Worm (Caenorhabditis elegans) whole organism, L2 larva: ENCODE results near the gene pals-27.
A peak's percentile ranks its signal among the peaks of the same experiment; 100 is the strongest.

Experiments used
- C34F6.9 ChIP-seq: fragments of 150-350 bp; optimal IDR thresholded peaks from 2 replicates; lab custom pipeline; 2014; ENCODE audit warnings: missing biosample characterization, missing genetic modification characterization
- F13H6.1 ChIP-seq: sonication (generic microtip); optimal IDR thresholded peaks from 2 replicates; lab custom pipeline; 2016; ENCODE audit warnings: missing genetic modification characterization, missing compliant biosample characterization
- R02D3.7 ChIP-seq: fragments of 150-350 bp; optimal IDR thresholded peaks from 2 replicates; lab custom pipeline; 2014; ENCODE audit warnings: missing biosample characterization, missing genetic modification characterization
- Y55F3AM.14 ChIP-seq: fragments of 200-800 bp; sonication (Bioruptor generic); optimal IDR thresholded peaks from 2 replicates; lab custom pipeline; 2018; ENCODE audit warnings: mild to moderate bottlenecking, missing genetic modification characterization, missing compliant biosample characterization
- alr-1 ChIP-seq: fragments of 150-350 bp; optimal IDR thresholded peaks from 2 replicates; lab custom pipeline; 2014; ENCODE audit warnings: missing biosample characterization, missing genetic modification characterization
- aly-2 ChIP-seq: fragments of 150-350 bp; optimal IDR thresholded peaks from 2 replicates; lab custom pipeline; 2014; ENCODE audit warnings: missing biosample characterization, missing genetic modification characterization
- ama-1 ChIP-seq: fragments of 150-350 bp; optimal IDR thresholded peaks from 2 replicates; lab custom pipeline; 2018; ENCODE audit warnings: inconsistent platforms
- ceh-16 ChIP-seq: fragments of 150-350 bp; optimal IDR thresholded peaks from 2 replicates; lab custom pipeline; 2014; ENCODE audit warnings: missing biosample characterization, missing genetic modification characterization
- ceh-82 ChIP-seq: fragments of 150-350 bp; optimal IDR thresholded peaks from 2 replicates; lab custom pipeline; 2014; ENCODE audit warnings: missing biosample characterization, missing genetic modification characterization
- crh-2 ChIP-seq: sonication (generic microtip); optimal IDR thresholded peaks from 2 replicates; lab custom pipeline; 2017; ENCODE audit warnings: missing biosample characterization, missing genetic modification characterization
- dmd-4 ChIP-seq: sonication (generic microtip); optimal IDR thresholded peaks from 2 replicates; lab custom pipeline; 2017; ENCODE audit warnings: missing biosample characterization, missing genetic modification characterization
- egl-27 ChIP-seq: sonication (generic microtip); optimal IDR thresholded peaks from 3 replicates; lab custom pipeline; 2017; ENCODE audit warnings: missing biosample characterization, missing genetic modification reagents, missing genetic modification characterization
- elt-1 ChIP-seq: fragments of 150-350 bp; optimal IDR thresholded peaks from 2 replicates; lab custom pipeline; 2014; ENCODE audit warnings: missing biosample characterization, missing genetic modification characterization
- elt-3 ChIP-seq: sonication (generic microtip); optimal IDR thresholded peaks from 2 replicates; lab custom pipeline; 2017; ENCODE audit warnings: missing biosample characterization, missing genetic modification characterization
- fos-1 ChIP-seq: fragments of 150-350 bp; optimal IDR thresholded peaks from 2 replicates; lab custom pipeline; 2014; ENCODE audit warnings: missing biosample characterization, missing genetic modification characterization
- gmeb-1 ChIP-seq: fragments of 150-350 bp; optimal IDR thresholded peaks from 2 replicates; lab custom pipeline; 2014; ENCODE audit warnings: missing biosample characterization, missing genetic modification characterization
- lin-11 ChIP-seq: fragments of 150-350 bp; sonication (generic microtip); optimal IDR thresholded peaks from 2 replicates; lab custom pipeline; 2014; ENCODE audit warnings: missing biosample characterization, missing genetic modification characterization, inconsistent platforms, mixed read lengths
- lin-13 ChIP-seq: fragments of 150-350 bp; optimal IDR thresholded peaks from 2 replicates; lab custom pipeline; 2014; ENCODE audit warnings: missing biosample characterization, missing genetic modification reagents, missing genetic modification characterization
- lsy-2 ChIP-seq, 2 experiments: fragments of 150-350 bp in 1 of 2; sonication (generic microtip) in 1 of 2; optimal IDR thresholded peaks; 2 replicates each; lab custom pipeline; 2014 to 2017; ENCODE audit warnings: missing biosample characterization in 2 of 2, missing genetic modification characterization in 2 of 2
- mab-5 ChIP-seq: fragments of 150-350 bp; optimal IDR thresholded peaks from 2 replicates; lab custom pipeline; 2014; ENCODE audit warnings: missing biosample characterization, missing genetic modification characterization
- mbf-1 ChIP-seq: sonication (generic microtip); optimal IDR thresholded peaks from 2 replicates; lab custom pipeline; 2017; ENCODE audit warnings: missing biosample characterization, missing genetic modification characterization
- mdl-1 ChIP-seq, 2 experiments: fragments of 150-350 bp in 1 of 2; sonication (generic microtip) in 1 of 2; optimal IDR thresholded peaks; 2 replicates each; lab custom pipeline; 2017; ENCODE audit warnings: missing biosample characterization in 2 of 2, missing genetic modification characterization in 2 of 2
- nhr-10 ChIP-seq: sonication (generic microtip); optimal IDR thresholded peaks from 2 replicates; lab custom pipeline; 2017; ENCODE audit warnings: missing biosample characterization, missing genetic modification characterization
- nhr-12 ChIP-seq: fragments of 150-350 bp; optimal IDR thresholded peaks from 2 replicates; lab custom pipeline; 2014; ENCODE audit warnings: missing biosample characterization, missing genetic modification characterization
- nhr-129 ChIP-seq: fragments of 150-350 bp; optimal IDR thresholded peaks from 2 replicates; lab custom pipeline; 2014; ENCODE audit warnings: missing biosample characterization, missing genetic modification characterization
- nhr-21 ChIP-seq: fragments of 150-350 bp; optimal IDR thresholded peaks from 2 replicates; lab custom pipeline; 2014; ENCODE audit warnings: missing biosample characterization, missing genetic modification characterization
- nhr-23 ChIP-seq: fragments of 150-350 bp; optimal IDR thresholded peaks from 2 replicates; lab custom pipeline; 2014; ENCODE audit warnings: missing biosample characterization, missing genetic modification reagents, missing genetic modification characterization
- nhr-25 ChIP-seq: fragments of 150-350 bp; sonication (generic microtip); optimal IDR thresholded peaks from 3 replicates; lab custom pipeline; 2014; ENCODE audit warnings: missing biosample characterization, missing genetic modification characterization
- nhr-6 ChIP-seq: fragments of 150-350 bp; optimal IDR thresholded peaks from 2 replicates; lab custom pipeline; 2014; ENCODE audit warnings: missing biosample characterization, missing genetic modification characterization
- nhr-77 ChIP-seq: fragments of 150-350 bp; optimal IDR thresholded peaks from 2 replicates; lab custom pipeline; 2014; ENCODE audit warnings: missing biosample characterization, missing genetic modification characterization
- peb-1 ChIP-seq: fragments of 150-350 bp; optimal IDR thresholded peaks from 2 replicates; lab custom pipeline; 2014; ENCODE audit warnings: missing biosample characterization, missing genetic modification characterization
- sem-4 ChIP-seq: fragments of 150-350 bp; optimal IDR thresholded peaks from 2 replicates; lab custom pipeline; 2014; ENCODE audit warnings: missing biosample characterization, missing genetic modification reagents, missing genetic modification characterization
- skn-1 ChIP-seq: sonication (generic microtip); optimal IDR thresholded peaks from 2 replicates; lab custom pipeline; 2017; ENCODE audit warnings: missing biosample characterization, missing genetic modification characterization
- sma-3 ChIP-seq: sonication (generic microtip); optimal IDR thresholded peaks from 2 replicates; lab custom pipeline; 2016; ENCODE audit warnings: missing genetic modification reagents, missing genetic modification characterization, missing compliant biosample characterization
- snpc-4 ChIP-seq: fragments of 150-350 bp; optimal IDR thresholded peaks from 2 replicates; lab custom pipeline; 2014; ENCODE audit warnings: missing biosample characterization, missing genetic modification characterization
- unc-39 ChIP-seq: fragments of 150-350 bp; optimal IDR thresholded peaks from 2 replicates; lab custom pipeline; 2014; ENCODE audit warnings: missing biosample characterization, missing genetic modification characterization
- unc-55 ChIP-seq: fragments of 150-350 bp; sonication (generic microtip); optimal IDR thresholded peaks from 3 replicates; lab custom pipeline; 2014; ENCODE audit warnings: missing biosample characterization, missing genetic modification reagents, missing genetic modification characterization
- unc-62 ChIP-seq: fragments of 150-350 bp; optimal IDR thresholded peaks from 2 replicates; lab custom pipeline; 2014; ENCODE audit warnings: missing biosample characterization, missing genetic modification reagents, missing genetic modification characterization
- zag-1 ChIP-seq: fragments of 150-350 bp; optimal IDR thresholded peaks from 2 replicates; lab custom pipeline; 2014; ENCODE audit warnings: missing biosample characterization, missing genetic modification characterization
- ztf-1 ChIP-seq: fragments of 200-800 bp; sonication (Bioruptor generic); conservative IDR thresholded peaks from 2 replicates; pipeline ENCODE4 v1.3.6; 2022; ENCODE audit warnings: missing genetic modification characterization, missing compliant biosample characterization
- ztf-11 ChIP-seq: sonication (generic microtip); optimal IDR thresholded peaks from 2 replicates; lab custom pipeline; 2017; ENCODE audit warnings: missing biosample characterization, missing genetic modification characterization
- ztf-4 ChIP-seq: fragments of 150-350 bp; optimal IDR thresholded peaks from 2 replicates; lab custom pipeline; 2014; ENCODE audit warnings: missing biosample characterization, missing genetic modification characterization

pals-27 gene

ce11 chrIII:4401142-4401541, 19.7 kb downstream of the pals-27 start, which contains the start of gene R07E5.15:
TSS of gene R07E5.15 (plus strand) at chrIII:4401442.
- TF ChIP-seq unc-39 (tag; lab: Kevin White, UChicago) = no peak
- TF ChIP-seq ama-1 (lab: Kevin White, UChicago) = no peak
- TF ChIP-seq R02D3.7 (tag; lab: Kevin White, UChicago) = no peak
- no peak for TF ChIP-seq aly-2 (tag; lab: Kevin White, UChicago)
- no peak for TF ChIP-seq elt-1 (tag; lab: Kevin White, UChicago)
- TF ChIP-seq unc-55 (GFP tag; lab: Kevin White, UChicago) = no peak
- no peak for TF ChIP-seq mbf-1 (tag; lab: Kevin White, UChicago)

DNA sequence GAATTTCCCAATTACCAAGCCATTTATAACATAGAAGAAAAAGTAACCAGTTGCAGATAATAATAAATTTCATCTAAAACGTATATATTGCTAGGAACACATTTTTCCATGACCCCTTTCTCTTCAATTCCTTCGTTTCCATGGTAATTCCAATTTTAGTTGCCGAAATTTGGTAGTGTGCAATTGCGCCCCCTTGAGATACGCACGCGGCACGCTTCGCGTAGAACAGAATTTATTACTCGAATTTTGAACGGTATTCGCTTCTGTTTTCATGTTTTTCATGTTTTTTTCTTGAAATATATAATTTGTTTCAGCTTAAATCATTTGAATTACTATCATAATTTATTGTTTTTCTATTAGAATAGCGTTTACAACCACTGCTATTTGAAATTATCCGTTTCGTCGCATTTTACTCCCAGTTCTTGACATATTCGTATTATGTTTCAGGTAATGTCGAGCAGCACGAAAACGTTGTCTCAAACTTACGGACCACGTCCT, 22.9 kb downstream of the pals-27 start, which contains the start of the genes R07E5.17 and snfc-5:
TSS of gene R07E5.17 (minus strand) at position 98 of the 498 bp plus-strand sequence.
TSS of gene snfc-5 (plus strand) at position 448 of the 498 bp plus-strand sequence.
- no peak for TF ChIP-seq skn-1 (tag; lab: Kevin White, UChicago)
- no peak for TF ChIP-seq mbf-1 (tag; lab: Kevin White, UChicago)
- no peak for TF ChIP-seq nhr-12
- no peak for TF ChIP-seq lsy-2 (tag; optimal IDR thresholded peaks at IDR 0.05; lab: Kevin White, UChicago)
- no peak for TF ChIP-seq unc-62
- TF ChIP-seq F13H6.1 = no peak
- no peak for TF ChIP-seq ceh-16
- no peak for TF ChIP-seq R02D3.7 (tag; lab: Kevin White, UChicago)
- TF ChIP-seq mab-5 (tag; lab: Kevin White, UChicago) = no peak
- TF ChIP-seq nhr-25 = peak; percentile 13
- no peak for TF ChIP-seq ztf-4 (tag; lab: Kevin White, UChicago)
- no peak for TF ChIP-seq crh-2
- no peak for TF ChIP-seq ztf-11 (tag; lab: Kevin White, UChicago)
- no peak for TF ChIP-seq ztf-1 (GFP tag; lab: Robert Waterston, UW)
- TF ChIP-seq nhr-77 (tag; lab: Kevin White, UChicago) = no peak
- TF ChIP-seq nhr-23 = no peak
- no peak for TF ChIP-seq ceh-82 (tag; lab: Kevin White, UChicago)
- TF ChIP-seq egl-27 (tag; lab: Kevin White, UChicago) = no peak
- no peak for TF ChIP-seq dmd-4 (tag; lab: Kevin White, UChicago)
- no peak for TF ChIP-seq peb-1 (tag; lab: Kevin White, UChicago)
- TF ChIP-seq unc-55 (GFP tag; lab: Kevin White, UChicago) = peak; percentile 56
- TF ChIP-seq zag-1 = no peak
- TF ChIP-seq gmeb-1 = no peak
- TF ChIP-seq fos-1 (tag; lab: Kevin White, UChicago) = peak; percentile 0
- TF ChIP-seq alr-1 (tag; lab: Kevin White, UChicago) = no peak
- TF ChIP-seq nhr-6 (tag; lab: Kevin White, UChicago) = no peak
- no peak for TF ChIP-seq lin-13 (GFP tag; lab: Kevin White, UChicago)
- no peak for TF ChIP-seq nhr-10 (tag; lab: Kevin White, UChicago)
- no peak for TF ChIP-seq Y55F3AM.14 (GFP tag; lab: Kevin White, UChicago)
- TF ChIP-seq C34F6.9 (tag; lab: Kevin White, UChicago) = peak; percentile 62
- no peak for TF ChIP-seq sma-3 (GFP tag; lab: Kevin White, UChicago)
- peak; percentile 42 for TF ChIP-seq nhr-129 (tag; lab: Kevin White, UChicago)
- TF ChIP-seq snpc-4 (tag; lab: Kevin White, UChicago) = peak; percentile 33
- TF ChIP-seq mdl-1 (tag; optimal IDR thresholded peaks at IDR 0.05; lab: Kevin White, UChicago) = no peak

DNA sequence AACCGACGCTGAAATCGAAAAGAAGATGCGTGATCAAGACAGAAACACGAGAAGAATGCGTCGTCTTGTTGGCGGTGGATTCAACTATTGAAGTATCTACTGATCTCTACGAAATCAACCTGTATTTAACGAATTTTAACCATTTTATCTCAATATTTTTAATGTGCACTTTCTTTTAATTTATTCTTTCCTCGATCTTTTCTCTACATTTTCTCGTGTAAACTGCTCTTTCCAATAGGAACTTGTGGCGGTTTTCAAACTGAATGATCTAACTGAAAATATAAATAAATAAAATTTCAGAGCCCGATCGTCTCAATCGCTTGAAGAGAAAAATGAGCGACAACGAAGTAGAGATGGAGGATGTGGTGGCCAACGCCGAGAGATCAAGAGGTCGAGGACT, 24.5 kb downstream of the pals-27 start, which contains the start of gene rnp-4:
TSS of gene rnp-4 (plus strand) at position 301 of the 400 bp plus-strand sequence.
- TF ChIP-seq peb-1 (tag; lab: Kevin White, UChicago) (no peak), C34F6.9 (tag; lab: Kevin White, UChicago) (no peak), mbf-1 (tag; lab: Kevin White, UChicago) (no peak), fos-1 (tag; lab: Kevin White, UChicago) (no peak), aly-2 (tag; lab: Kevin White, UChicago) (no peak)
- TF ChIP-seq, all 48 proteins: peak for 0

- TF ChIP-seq aly-2 (tag; lab: Kevin White, UChicago) = no peak
- TF ChIP-seq egl-27 (tag; lab: Kevin White, UChicago) = no peak
- no peak for TF ChIP-seq elt-3
- TF ChIP-seq lin-13 (GFP tag; lab: Kevin White, UChicago) = no peak
- TF ChIP-seq unc-55 (GFP tag; lab: Kevin White, UChicago) = no peak
- TF ChIP-seq C34F6.9 (tag; lab: Kevin White, UChicago) = no peak
- no peak for TF ChIP-seq lsy-2 (tag; optimal IDR thresholded peaks at IDR 0.05; lab: Kevin White, UChicago)
- no peak for TF ChIP-seq mab-5 (tag; lab: Kevin White, UChicago)
- TF ChIP-seq sem-4 (tag; lab: Kevin White, UChicago) = no peak
- no peak for TF ChIP-seq Y55F3AM.14 (GFP tag; lab: Kevin White, UChicago)
- TF ChIP-seq nhr-129 (tag; lab: Kevin White, UChicago) = no peak
- no peak for TF ChIP-seq crh-2
- TF ChIP-seq lin-11 = no peak
- no peak for TF ChIP-seq nhr-21
These were observed 25.7 kb downstream of the pals-27 start, which contains the start of gene prdx-3 for ce11 chrIII:4407144-4407543. TSS of gene prdx-3 (plus strand) at chrIII:4407444.
